Worm (Caenorhabditis elegans) whole organism, L4/young adult: ENCODE measurements around the gene oig-3.

Source experiments
- W03F9.2 ChIP-seq: fragments of 150-350 bp; optimal IDR thresholded peaks from 2 replicates; lab custom pipeline; 2014; ENCODE audit warnings: missing biosample characterization, missing genetic modification characterization
- him-1 ChIP-seq: sonication (generic microtip); optimal IDR thresholded peaks from 2 replicates; lab custom pipeline; 2016; ENCODE audit warnings: missing genotype, missing genetic modification reagents, missing genetic modification characterization, missing compliant biosample characterization

ce11 chrV:14711077-14711476 is 18.4 kb upstream of the oig-3 start, which contains the start of gene ssp-33:
- TF ChIP-seq him-1 (tag; lab: Kevin White, UChicago): no peak
- TF ChIP-seq W03F9.2 (tag; lab: Kevin White, UChicago): no peak
